Fruit fly (Drosophila melanogaster) whole organism, wandering third instar larva: ENCODE data around the gene amrt.

Experiments used
- Abd-B ChIP-seq: fragments of >200 bp; optimal IDR thresholded peaks from 2 replicates; lab custom pipeline; 2017; ENCODE audit warnings: missing biosample characterization, missing genetic modification characterization
- CG32264 ChIP-seq: fragments of 200-800 bp; sonication (Bioruptor generic); optimal IDR thresholded peaks from 2 replicates; lab custom pipeline; 2016; ENCODE audit warnings: missing biosample characterization, missing genetic modification characterization
- CG9705 ChIP-seq: fragments of 200-800 bp; sonication (Bioruptor generic); optimal IDR thresholded peaks from 2 replicates; lab custom pipeline; 2018; ENCODE audit warnings: missing biosample characterization, mild to moderate bottlenecking, missing genetic modification characterization
- Dif ChIP-seq: fragments of 200-275, 200-300 bp; sonication (Bioruptor generic); optimal IDR thresholded peaks from 2 replicates; lab custom pipeline; 2018; ENCODE audit warnings: missing biosample characterization, missing genetic modification characterization; ENCODE audit not compliant: partially characterized antibody
- GATAd ChIP-seq: sonication (Bioruptor generic); optimal IDR thresholded peaks from 2 replicates; lab custom pipeline; 2016; ENCODE audit warnings: missing biosample characterization, missing genetic modification characterization
- HLH106 ChIP-seq: fragments of 200-800 bp; optimal IDR thresholded peaks from 3 replicates; lab custom pipeline; 2019; ENCODE audit warnings: missing biosample characterization, mild to moderate bottlenecking, missing genetic modification characterization, moderate library complexity
- Hnf4 ChIP-seq: fragments of 200-800 bp; sonication (Bioruptor generic); optimal IDR thresholded peaks from 2 replicates; lab custom pipeline; 2016; ENCODE audit warnings: missing biosample characterization, mild to moderate bottlenecking, missing genetic modification characterization
- Hr78 ChIP-seq: fragments of >200 bp; optimal IDR thresholded peaks from 2 replicates; lab custom pipeline; 2017; ENCODE audit warnings: missing biosample characterization, missing genetic modification characterization
- Hr83 ChIP-seq: fragments of 200-300 bp; sonication (Bioruptor generic); optimal IDR thresholded peaks from 2 replicates; lab custom pipeline; 2016; ENCODE audit warnings: missing biosample characterization, mild to moderate bottlenecking, missing genetic modification characterization, moderate library complexity; ENCODE audit not compliant: poor library complexity, severe bottlenecking
- Mio ChIP-seq: sonication (Bioruptor generic); optimal IDR thresholded peaks from 2 replicates; lab custom pipeline; 2016; ENCODE audit warnings: missing biosample characterization, missing genetic modification characterization
- Myc ChIP-seq: fragments of >200 bp; optimal IDR thresholded peaks from 2 replicates; lab custom pipeline; 2017
- N ChIP-seq: fragments of >200 bp; optimal IDR thresholded peaks from 2 replicates; lab custom pipeline; 2018; ENCODE audit warnings: missing biosample characterization, missing external identifiers, missing genetic modification characterization
- OdsH ChIP-seq: fragments of 200-800 bp; sonication (Bioruptor generic); optimal IDR thresholded peaks from 2 replicates; lab custom pipeline; 2016; ENCODE audit warnings: missing biosample characterization, mild to moderate bottlenecking, missing genetic modification characterization
- Sp1 ChIP-seq: fragments of 200-800 bp; sonication (Bioruptor generic); optimal IDR thresholded peaks from 3 replicates; lab custom pipeline; 2019; ENCODE audit warnings: missing biosample characterization, mild to moderate bottlenecking, missing genetic modification characterization, moderate library complexity
- Vsx2 ChIP-seq: fragments of 200-300, 225-300 bp; sonication (Bioruptor generic); optimal IDR thresholded peaks from 2 replicates; lab custom pipeline; 2018; ENCODE audit warnings: missing biosample characterization, missing genetic modification characterization; ENCODE audit not compliant: partially characterized antibody
- br ChIP-seq: fragments of 200-800 bp; sonication (Bioruptor generic); optimal IDR thresholded peaks from 2 replicates; lab custom pipeline; 2016; ENCODE audit warnings: missing biosample characterization, missing genetic modification characterization
- dl ChIP-seq, 2 experiments: fragments of 175-275, 200-275 bp in 1 of 2; fragments of 200-275 bp in 1 of 2; sonication (Bioruptor generic); optimal IDR thresholded peaks; lab custom pipeline; 2018; ENCODE audit warnings: mild to moderate bottlenecking in 2 of 2, missing biosample characterization in 2 of 2, missing genetic modification characterization in 2 of 2, moderate library complexity in 2 of 2; ENCODE audit not compliant: partially characterized antibody in 2 of 2, insufficient read depth in 1 of 2
- dsf ChIP-seq: sonication (Bioruptor generic); optimal IDR thresholded peaks from 2 replicates; lab custom pipeline; 2016; ENCODE audit warnings: missing biosample characterization, missing genetic modification characterization, borderline replicate concordance
- ey ChIP-seq: fragments of 200-800 bp; sonication (Bioruptor generic); optimal IDR thresholded peaks from 2 replicates; lab custom pipeline; 2016; ENCODE audit warnings: missing biosample characterization, missing genetic modification characterization
- foxo ChIP-seq, 2 experiments: fragments of 200-800 bp; sonication (Bioruptor generic); optimal IDR thresholded peaks; 2 replicates in 1 of 2; 3 replicates in 1 of 2; lab custom pipeline; 2016 to 2017; ENCODE audit warnings: missing biosample characterization in 2 of 2, missing genetic modification characterization in 2 of 2
- fru ChIP-seq: fragments of 200-800 bp; sonication (Bioruptor generic); optimal IDR thresholded peaks from 3 replicates; lab custom pipeline; 2016; ENCODE audit warnings: missing biosample characterization, mild to moderate bottlenecking, missing genetic modification characterization
- h ChIP-seq: fragments of 200-800 bp; sonication (Bioruptor generic); optimal IDR thresholded peaks from 3 replicates; lab custom pipeline; 2016; ENCODE audit warnings: missing biosample characterization, mild to moderate bottlenecking, missing genetic modification characterization
- lola ChIP-seq: fragments of >200 bp; optimal IDR thresholded peaks from 2 replicates; lab custom pipeline; 2017; ENCODE audit warnings: missing biosample characterization, missing genetic modification characterization
- pan ChIP-seq: fragments of >200 bp; optimal IDR thresholded peaks from 2 replicates; lab custom pipeline; 2017
- psq ChIP-seq: fragments of 200-800 bp; sonication (Bioruptor generic); optimal IDR thresholded peaks from 3 replicates; lab custom pipeline; 2017; ENCODE audit warnings: missing biosample characterization, mild to moderate bottlenecking, missing genetic modification characterization, moderate library complexity
- rgr ChIP-seq: fragments of 200-800 bp; sonication (Bioruptor generic); optimal IDR thresholded peaks from 3 replicates; lab custom pipeline; 2016; ENCODE audit warnings: missing biosample characterization, mild to moderate bottlenecking, missing genetic modification characterization
- sage ChIP-seq: fragments of 200-800 bp; sonication (Bioruptor generic); optimal IDR thresholded peaks from 2 replicates; lab custom pipeline; 2016; ENCODE audit warnings: missing biosample characterization, mild to moderate bottlenecking, missing genetic modification characterization
- sv ChIP-seq: fragments of 200-800 bp; sonication (Bioruptor generic); optimal IDR thresholded peaks from 3 replicates; lab custom pipeline; 2016; ENCODE audit warnings: missing biosample characterization, missing genetic modification characterization
- tai ChIP-seq: sonication (Bioruptor generic); optimal IDR thresholded peaks from 2 replicates; lab custom pipeline; 2016; ENCODE audit warnings: missing biosample characterization, missing genetic modification characterization

amrt gene

DNA sequence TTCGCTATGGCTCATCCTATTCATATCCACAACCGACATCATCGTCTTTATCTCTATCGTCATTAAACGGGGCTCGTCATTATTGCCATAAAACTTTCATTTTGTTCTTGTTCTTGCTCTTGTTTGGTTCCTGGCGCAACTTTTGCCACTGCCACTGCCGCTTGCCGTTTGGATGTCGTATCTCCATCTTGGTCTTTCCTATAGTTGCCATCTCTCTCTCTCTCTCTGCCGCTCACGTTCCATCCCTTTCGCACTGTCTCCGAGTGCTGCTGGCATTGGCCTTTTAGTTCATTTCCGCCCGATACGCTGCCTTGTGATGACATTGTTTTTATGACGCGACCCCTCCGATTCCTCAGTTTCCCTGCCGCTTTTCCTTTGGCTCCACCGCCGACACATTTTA is 10.2 kb downstream of the amrt start:
- no peak for TF ChIP-seq CG9705 (GFP tag; lab: Kevin White, UChicago)
- no peak for TF ChIP-seq Dif (GFP tag; lab: Kevin White, UChicago)
- no peak for TF ChIP-seq HLH106 (tag; lab: Kevin White, UChicago)
- no peak for TF ChIP-seq Myc (lab: Kevin White, UChicago)

DNA sequence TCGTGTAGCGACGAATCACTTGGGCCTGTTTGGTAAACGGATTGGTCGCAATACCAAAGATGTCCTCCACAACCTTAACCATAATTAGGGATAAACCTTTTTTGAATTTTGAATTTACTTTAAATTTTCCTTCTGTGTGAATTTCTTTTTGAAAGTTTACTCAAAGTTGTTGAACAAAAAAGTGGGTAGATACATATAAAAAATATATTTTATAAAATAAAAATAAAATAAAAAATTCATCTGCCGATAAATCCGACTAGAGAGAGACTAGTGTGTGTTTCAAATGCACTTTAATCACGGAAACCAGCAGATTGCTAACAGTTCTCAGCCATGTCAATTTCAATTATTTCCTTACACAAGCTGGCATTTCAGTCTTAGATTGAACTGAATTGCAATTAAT is 15.3 kb downstream of the amrt start, which contains the start of gene CG10996:
TSS of gene CG10996 (minus strand) at position 101 of the 400 bp plus-strand sequence.
- TF ChIP-seq br (GFP tag; lab: Kevin White, UChicago) (no peak), tai (no peak), Myc (lab: Kevin White, UChicago) (no peak), Hr78 (GFP tag; lab: Kevin White, UChicago) (no peak), ey (GFP tag; lab: Kevin White, UChicago) (no peak)

DNA sequence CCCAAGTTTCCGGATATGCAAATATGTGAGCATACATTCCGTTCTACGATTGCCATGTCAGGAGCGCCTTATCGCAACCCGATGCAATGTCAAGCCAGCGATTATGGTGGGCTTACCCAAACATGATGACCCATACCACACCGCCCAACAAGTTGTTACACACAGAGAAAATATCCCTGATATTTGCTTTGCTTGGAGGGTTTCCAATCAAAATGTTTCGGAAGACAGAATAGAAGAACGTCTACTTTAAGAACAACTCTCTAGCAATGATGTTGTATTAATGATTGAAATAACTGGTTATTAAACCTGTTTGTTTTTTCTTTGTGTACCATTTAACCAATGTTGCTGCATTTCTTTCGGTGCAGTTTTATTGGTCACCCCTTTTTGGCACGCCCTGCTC is 18.4 kb downstream of the amrt start:
- peak; percentile 17 for TF ChIP-seq fru (GFP tag; lab: Kevin White, UChicago)
- peak in 1 of 2 experiments; percentile 33 for TF ChIP-seq foxo (GFP tag; optimal IDR thresholded peaks at IDR 0.05; lab: Kevin White, UChicago)
- TF ChIP-seq Hr83 (GFP tag; lab: Kevin White, UChicago), result no peak
- TF ChIP-seq h (GFP tag; lab: Kevin White, UChicago), result peak; percentile 5
- no peak for TF ChIP-seq psq (GFP tag; lab: Kevin White, UChicago)
- TF ChIP-seq br (GFP tag; lab: Kevin White, UChicago), result no peak
- no peak for TF ChIP-seq Mio (GFP tag; lab: Kevin White, UChicago)
- no peak for TF ChIP-seq Dif (GFP tag; lab: Kevin White, UChicago)

DNA sequence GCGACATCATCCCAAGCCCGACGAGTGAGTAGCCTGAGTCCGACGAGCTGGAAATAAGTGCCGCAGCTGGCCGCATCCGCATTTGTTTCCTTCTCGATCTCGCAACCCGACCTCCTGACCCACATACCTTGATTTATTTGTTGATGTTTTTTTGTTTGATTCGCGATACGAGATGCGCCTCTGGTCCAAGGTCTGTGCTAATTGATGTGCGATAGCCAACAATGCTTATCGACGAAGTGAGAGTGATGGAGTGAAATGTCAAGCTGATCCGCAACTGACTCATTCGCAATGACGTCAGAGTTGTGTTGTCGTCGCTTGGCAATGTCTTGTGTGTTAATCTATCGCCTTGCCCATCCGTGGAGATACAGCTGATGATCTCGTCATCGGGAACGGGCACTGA is 22.1 kb downstream of the amrt start:
- TF ChIP-seq Myc (lab: Kevin White, UChicago) (no peak), GATAd (no peak), Dif (GFP tag; lab: Kevin White, UChicago) (no peak), HLH106 (tag; lab: Kevin White, UChicago) (no peak), foxo (GFP tag; optimal IDR thresholded peaks at IDR 0.05; lab: Kevin White, UChicago) (no peak), Vsx2 (GFP tag; lab: Kevin White, UChicago) (no peak), Sp1 (no peak), Mio (GFP tag; lab: Kevin White, UChicago) (no peak), pan (lab: Kevin White, UChicago) (no peak), tai (no peak), sage (GFP tag; lab: Kevin White, UChicago) (no peak), CG32264 (no peak), rgr (no peak), OdsH (GFP tag; lab: Kevin White, UChicago) (no peak), Hr78 (GFP tag; lab: Kevin White, UChicago) (no peak), sv (GFP tag; lab: Kevin White, UChicago) (no peak), dsf (GFP tag; lab: Kevin White, UChicago) (no peak), dl (GFP tag; optimal IDR thresholded peaks at IDR 0.05; lab: Kevin White, UChicago; ENCODE audit: insufficient read depth in 1 of 2, partially characterized antibody in 2 of 2) (no peak), Hr83 (GFP tag; lab: Kevin White, UChicago) (no peak), lola (GFP tag; lab: Kevin White, UChicago) (no peak)

DNA sequence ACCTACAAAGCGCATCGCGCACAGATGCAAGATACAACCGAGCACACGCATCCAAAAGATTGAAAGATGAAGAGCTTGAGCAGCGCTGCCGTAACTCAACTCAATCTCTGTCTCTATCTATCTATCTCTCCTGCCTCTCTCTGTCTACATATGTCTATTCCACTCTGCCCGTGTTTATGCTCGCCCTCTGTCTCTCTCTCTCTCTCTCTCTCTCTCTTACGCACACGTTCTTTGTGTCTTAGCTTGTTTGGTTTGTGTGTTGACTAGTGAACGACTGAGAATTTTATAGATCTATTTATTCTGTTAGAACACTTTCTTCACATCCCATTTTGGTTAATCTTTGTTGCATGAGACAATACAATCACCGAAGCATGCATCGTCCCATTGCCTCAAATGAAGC is 23.3 kb downstream of the amrt start:
- TF ChIP-seq ey (GFP tag; lab: Kevin White, UChicago) (no peak), pan (lab: Kevin White, UChicago) (no peak)

DNA sequence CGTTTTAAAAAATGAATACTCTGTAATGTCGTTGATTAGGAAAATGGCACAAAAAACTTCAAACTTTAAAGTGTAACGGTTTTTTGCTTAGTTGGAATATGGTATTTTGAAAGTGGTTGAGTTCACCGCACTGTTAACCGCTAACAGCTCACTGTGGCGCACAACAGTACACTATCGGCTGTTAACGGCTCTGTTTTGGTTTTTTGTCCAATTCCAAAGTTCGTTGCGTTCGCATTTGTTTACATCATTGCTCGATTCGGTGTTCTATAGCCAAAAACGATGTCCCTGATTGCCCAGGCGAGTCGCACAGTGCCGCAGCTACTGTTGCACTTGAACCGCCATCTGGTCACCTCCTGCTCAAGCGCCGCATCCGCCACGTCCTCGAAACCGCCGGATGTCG is 29.2 kb downstream of the amrt start, which contains the start of gene CG11095:
TSS of gene CG11095 (plus strand) at position 205 of the 400 bp plus-strand sequence.
- peak; percentile 54 for TF ChIP-seq N (GFP tag; lab: Kevin White, UChicago)
- TF ChIP-seq Hnf4 (GFP tag; lab: Kevin White, UChicago), result peak; percentile 38
- no peak for TF ChIP-seq Abd-B (GFP tag; lab: Kevin White, UChicago)
